Fruit fly (Drosophila melanogaster): ENCODE measurements around the gene mRRF1.

Gene mRRF1

dm6 chr3L:9380344-9380849 lies 16.2 kb downstream of the mRRF1 start:
- TF ChIP-seq OdsH (GFP tag; optimal IDR thresholded peaks at IDR 0.05) (no peak), woc (GFP tag; optimal IDR thresholded peaks at IDR 0.05) (peak; percentile 6), foxo (GFP tag; optimal IDR thresholded peaks at IDR 0.05) (no peak), Hr78 (GFP tag; optimal IDR thresholded peaks at IDR 0.05) (no peak), sv (GFP tag; optimal IDR thresholded peaks at IDR 0.05) (no peak), psq (GFP tag; optimal IDR thresholded peaks at IDR 0.05) (no peak), N (GFP tag; optimal IDR thresholded peaks at IDR 0.05) (no peak), Hnf4 (GFP tag; optimal IDR thresholded peaks at IDR 0.05) (no peak), dl (GFP tag; optimal IDR thresholded peaks at IDR 0.05; ENCODE audit: insufficient read depth in 1 of 2, partially characterized antibody in 2 of 2) (peak in 1 of 2 experiments; percentile 22), sage (GFP tag; optimal IDR thresholded peaks at IDR 0.05) (no peak), Myc (optimal IDR thresholded peaks at IDR 0.05) (no peak), Dfd (GFP tag; optimal IDR thresholded peaks at IDR 0.05) (no peak), fru (GFP tag; optimal IDR thresholded peaks at IDR 0.05) (no peak), HLH106 (tag; optimal IDR thresholded peaks at IDR 0.05) (peak; percentile 7), br (GFP tag; optimal IDR thresholded peaks at IDR 0.05) (no peak), CG9705 (GFP tag; optimal IDR thresholded peaks at IDR 0.05) (peak; percentile 39), Vsx2 (GFP tag; optimal IDR thresholded peaks at IDR 0.05; ENCODE audit: partially characterized antibody) (no peak), Mio (GFP tag; optimal IDR thresholded peaks at IDR 0.05) (no peak), CrebA (GFP tag; optimal IDR thresholded peaks at IDR 0.05; ENCODE audit: borderline replicate concordance) (no peak), brk (GFP tag; optimal IDR thresholded peaks at IDR 0.05) (no peak), Abd-B (GFP tag; optimal IDR thresholded peaks at IDR 0.05) (no peak), Jra (GFP tag; optimal IDR thresholded peaks at IDR 0.05) (no peak), rgr (GFP tag; optimal IDR thresholded peaks at IDR 0.05) (no peak), lola (GFP tag; optimal IDR thresholded peaks at IDR 0.05) (no peak), pan (optimal IDR thresholded peaks at IDR 0.05) (no peak), GATAd (GFP tag; optimal IDR thresholded peaks at IDR 0.05) (no peak), dsf (GFP tag; optimal IDR thresholded peaks at IDR 0.05; ENCODE audit: borderline replicate concordance) (no peak), tai (GFP tag; optimal IDR thresholded peaks at IDR 0.05) (no peak), jim (GFP tag; optimal IDR thresholded peaks at IDR 0.05) (no peak), usp (GFP tag; optimal IDR thresholded peaks at IDR 0.05) (no peak), CG32264 (GFP tag; optimal IDR thresholded peaks at IDR 0.05) (no peak), Hr83 (GFP tag; optimal IDR thresholded peaks at IDR 0.05; ENCODE audit: poor library complexity, severe bottlenecking) (no peak), dmrt93B (GFP tag; optimal IDR thresholded peaks at IDR 0.05) (no peak), ey (GFP tag; optimal IDR thresholded peaks at IDR 0.05) (no peak), h (GFP tag; optimal IDR thresholded peaks at IDR 0.05) (no peak), Rel (GFP tag; optimal IDR thresholded peaks at IDR 0.05) (no peak), Rel (tag; optimal IDR thresholded peaks at IDR 0.05) (peak; percentile 70), Dif (GFP tag; optimal IDR thresholded peaks at IDR 0.05; ENCODE audit: partially characterized antibody) (no peak), Sp1 (GFP tag; optimal IDR thresholded peaks at IDR 0.05) (peak; percentile 36)

DNA sequence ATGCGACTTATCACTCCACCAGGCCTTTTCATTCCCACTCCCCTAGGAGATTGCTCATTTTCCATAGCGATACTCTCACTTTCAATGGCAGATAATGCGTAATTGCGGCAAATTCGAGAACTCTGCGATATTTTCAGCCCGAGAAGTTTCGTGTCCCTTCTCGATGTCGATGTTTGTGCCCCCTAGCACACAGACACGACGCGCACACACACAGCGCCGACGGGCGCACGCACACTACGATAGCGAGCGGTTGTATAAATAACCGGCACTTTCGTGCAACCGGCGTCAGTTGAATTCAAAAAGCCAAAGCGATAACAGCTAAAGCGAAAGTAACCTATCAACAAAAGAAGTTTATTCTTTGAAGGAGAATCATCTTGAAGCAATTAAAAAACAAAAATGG lies 17.5 kb downstream of the mRRF1 start, which contains the start of gene Hsp23:
Gene Hsp23 (plus strand): TSS at position 281 of the 400 bp plus-strand sequence.
- TF ChIP-seq Vsx2 (GFP tag; optimal IDR thresholded peaks at IDR 0.05; ENCODE audit: partially characterized antibody) = no peak
- peak; percentile 59 for TF ChIP-seq Dif (GFP tag; optimal IDR thresholded peaks at IDR 0.05; ENCODE audit: partially characterized antibody)
- no peak for TF ChIP-seq N (GFP tag; optimal IDR thresholded peaks at IDR 0.05)
- peak; percentile 43 to 45 for TF ChIP-seq foxo (GFP tag; optimal IDR thresholded peaks at IDR 0.05)
- peak; percentile 58 for TF ChIP-seq CrebA (GFP tag; optimal IDR thresholded peaks at IDR 0.05; ENCODE audit: borderline replicate concordance)
- TF ChIP-seq lola (GFP tag; optimal IDR thresholded peaks at IDR 0.05) = no peak
- TF ChIP-seq Hnf4 (GFP tag; optimal IDR thresholded peaks at IDR 0.05) = peak; percentile 59
- no peak for TF ChIP-seq dsf (GFP tag; optimal IDR thresholded peaks at IDR 0.05; ENCODE audit: borderline replicate concordance)
- TF ChIP-seq jim (GFP tag; optimal IDR thresholded peaks at IDR 0.05) = no peak
- TF ChIP-seq rgr (GFP tag; optimal IDR thresholded peaks at IDR 0.05) = peak; percentile 37
- no peak for TF ChIP-seq dmrt93B (GFP tag; optimal IDR thresholded peaks at IDR 0.05)
- TF ChIP-seq Hr78 (GFP tag; optimal IDR thresholded peaks at IDR 0.05) = no peak
- peak; percentile 88 for TF ChIP-seq Hr83 (GFP tag; optimal IDR thresholded peaks at IDR 0.05; ENCODE audit: poor library complexity, severe bottlenecking)
- no peak for TF ChIP-seq tai (GFP tag; optimal IDR thresholded peaks at IDR 0.05)
- no peak for TF ChIP-seq pan (optimal IDR thresholded peaks at IDR 0.05)
- TF ChIP-seq fru (GFP tag; optimal IDR thresholded peaks at IDR 0.05) = peak; percentile 50
- peak; percentile 66 for TF ChIP-seq psq (GFP tag; optimal IDR thresholded peaks at IDR 0.05)
- TF ChIP-seq sage (GFP tag; optimal IDR thresholded peaks at IDR 0.05) = peak; percentile 6
- no peak for TF ChIP-seq Mio (GFP tag; optimal IDR thresholded peaks at IDR 0.05)
- TF ChIP-seq CG9705 (GFP tag; optimal IDR thresholded peaks at IDR 0.05) = no peak
- TF ChIP-seq Myc (optimal IDR thresholded peaks at IDR 0.05) = no peak
- TF ChIP-seq sv (GFP tag; optimal IDR thresholded peaks at IDR 0.05) = no peak
- no peak for TF ChIP-seq Dfd (GFP tag; optimal IDR thresholded peaks at IDR 0.05)
- no peak for TF ChIP-seq GATAd (GFP tag; optimal IDR thresholded peaks at IDR 0.05)
- no peak for TF ChIP-seq ey (GFP tag; optimal IDR thresholded peaks at IDR 0.05)
- peak; percentile 32 for TF ChIP-seq Jra (GFP tag; optimal IDR thresholded peaks at IDR 0.05)
- peak; percentile 28 for TF ChIP-seq HLH106 (tag; optimal IDR thresholded peaks at IDR 0.05)
- TF ChIP-seq Rel (GFP tag; optimal IDR thresholded peaks at IDR 0.05) = no peak
- TF ChIP-seq Rel (tag; optimal IDR thresholded peaks at IDR 0.05) = peak; percentile 47
- TF ChIP-seq Abd-B (GFP tag; optimal IDR thresholded peaks at IDR 0.05) = no peak
- TF ChIP-seq h (GFP tag; optimal IDR thresholded peaks at IDR 0.05) = peak; percentile 35
- TF ChIP-seq OdsH (GFP tag; optimal IDR thresholded peaks at IDR 0.05) = peak; percentile 53
- peak in 1 of 2 experiments; percentile 7 for TF ChIP-seq dl (GFP tag; optimal IDR thresholded peaks at IDR 0.05; ENCODE audit: insufficient read depth in 1 of 2, partially characterized antibody in 2 of 2)
- TF ChIP-seq brk (GFP tag; optimal IDR thresholded peaks at IDR 0.05) = peak; percentile 71
- peak; percentile 26 for TF ChIP-seq woc (GFP tag; optimal IDR thresholded peaks at IDR 0.05)
- TF ChIP-seq br (GFP tag; optimal IDR thresholded peaks at IDR 0.05) = peak; percentile 60
- peak; percentile 27 for TF ChIP-seq Sp1 (GFP tag; optimal IDR thresholded peaks at IDR 0.05)
- peak; percentile 12 for TF ChIP-seq CG32264 (GFP tag; optimal IDR thresholded peaks at IDR 0.05)
- TF ChIP-seq usp (GFP tag; optimal IDR thresholded peaks at IDR 0.05) = no peak

Measured in whole organism, wandering third instar larva.